Fruit fly (Drosophila melanogaster): ENCODE results near the gene CG14864.

The CG14864 gene

dm6 chr3R:15275158-15275623 lies 6.9 kb upstream of the CG14864 start, which contains the start of the genes Cp190 and CG4338 (continued):
- TF ChIP-seq fd64A (GFP tag; optimal IDR thresholded peaks at IDR 0.05) (peak; percentile 85), ind (GFP tag; optimal IDR thresholded peaks at IDR 0.05) (peak; percentile 98), disco-r (GFP tag; optimal IDR thresholded peaks at IDR 0.05) (peak; percentile 88), dmrt11E (tag; optimal IDR thresholded peaks at IDR 0.05) (peak; percentile 99), vnd (GFP tag; IDR thresholded peaks at IDR 0.05; ENCODE audit: partially characterized antibody) (peak; percentile 60), Hmr (GFP tag; optimal IDR thresholded peaks at IDR 0.05) (peak; percentile 98), sd (tag; optimal IDR thresholded peaks at IDR 0.05) (peak; percentile 94), CG7839 (tag; optimal IDR thresholded peaks at IDR 0.05) (peak; percentile 99), usp (GFP tag; optimal IDR thresholded peaks at IDR 0.05) (no peak), abd-A (tag; optimal IDR thresholded peaks at IDR 0.05) (no peak), onecut (GFP tag; IDR thresholded peaks at IDR 0.05) (peak; percentile 93), CG17359 (tag; optimal IDR thresholded peaks at IDR 0.05) (peak; percentile 98), CG34376 (GFP tag; optimal IDR thresholded peaks at IDR 0.05) (peak; percentile 98), exex (tag; optimal IDR thresholded peaks at IDR 0.05) (peak; percentile 92), CG7987 (GFP tag; optimal IDR thresholded peaks at IDR 0.05) (peak; percentile 87), CG11456 (GFP tag; IDR thresholded peaks at IDR 0.05) (peak; percentile 95), CG10321 (GFP tag; IDR thresholded peaks at IDR 0.05) (peak; percentile 80), HLH54F (GFP tag; optimal IDR thresholded peaks at IDR 0.05) (peak; percentile 90), gsb (GFP tag; IDR thresholded peaks at IDR 0.05) (peak; percentile 92), CG3065 (GFP tag; optimal IDR thresholded peaks at IDR 0.05) (peak; percentile 95), fd3F (GFP tag; optimal IDR thresholded peaks at IDR 0.05) (peak; percentile 98), Sry-β (GFP tag; optimal IDR thresholded peaks at IDR 0.05) (peak; percentile 75), stc (GFP tag; IDR thresholded peaks at IDR 0.05) (peak; percentile 96), cas (GFP tag; IDR thresholded peaks at IDR 0.05) (peak; percentile 88), peb (GFP tag; IDR thresholded peaks at IDR 0.05) (peak; percentile 93), sens-2 (GFP tag; IDR thresholded peaks at IDR 0.05) (peak; percentile 94), eve (GFP tag; optimal IDR thresholded peaks at IDR 0.05) (peak in 1 of 2 experiments; percentile 61), Dll (GFP tag; IDR thresholded peaks at IDR 0.05; ENCODE audit: partially characterized antibody) (peak; percentile 78; the same call in 3 of the 4 replicates), caup (GFP tag; optimal IDR thresholded peaks at IDR 0.05; ENCODE audit: severe bottlenecking) (peak; percentile 97), CG18599 (GFP tag; optimal IDR thresholded peaks at IDR 0.05) (peak; percentile 98), CG3163 (GFP tag; optimal IDR thresholded peaks at IDR 0.05) (peak; percentile 63), gro (GFP tag; optimal IDR thresholded peaks at IDR 0.05) (peak; percentile 87), prd (optimal IDR thresholded peaks at IDR 0.05) (no peak), prd (GFP tag; IDR thresholded peaks at IDR 0.05) (peak; percentile 98), Awh (GFP tag; IDR thresholded peaks at IDR 0.05) (peak; percentile 94), CG6813 (GFP tag; optimal IDR thresholded peaks at IDR 0.05) (peak; percentile 94), CG6689 (GFP tag; IDR thresholded peaks at IDR 0.05) (peak; percentile 100), tin (GFP tag; optimal IDR thresholded peaks at IDR 0.05) (peak; percentile 98), CG10565 (GFP tag; optimal IDR thresholded peaks at IDR 0.05) (peak; percentile 61), gsb-n (tag; optimal IDR thresholded peaks at IDR 0.05) (peak; percentile 98), ems (GFP tag; optimal IDR thresholded peaks at IDR 0.05) (peak; percentile 92), bigmax (GFP tag; optimal IDR thresholded peaks at IDR 0.05) (peak; percentile 72), Ets97D (GFP tag; optimal IDR thresholded peaks at IDR 0.05) (peak; percentile 94), CG12942 (GFP tag; optimal IDR thresholded peaks at IDR 0.05) (peak; percentile 97), CG13894 (tag; optimal IDR thresholded peaks at IDR 0.05) (peak; percentile 98), D19B (GFP tag; optimal IDR thresholded peaks at IDR 0.05) (peak; percentile 94), CG14965 (GFP tag; optimal IDR thresholded peaks at IDR 0.05; ENCODE audit: borderline replicate concordance) (no peak), insv (GFP tag; optimal IDR thresholded peaks at IDR 0.05) (peak in 1 of 2 experiments; percentile 85), CG8765 (GFP tag; IDR thresholded peaks at IDR 0.05) (peak; percentile 89), CG11560 (tag; IDR thresholded peaks at IDR 0.05) (peak; percentile 90)

Measured in whole organism, embryonic.